Fruit fly (Drosophila melanogaster): ENCODE results near the gene ninaA.

Gene ninaA

DNA sequence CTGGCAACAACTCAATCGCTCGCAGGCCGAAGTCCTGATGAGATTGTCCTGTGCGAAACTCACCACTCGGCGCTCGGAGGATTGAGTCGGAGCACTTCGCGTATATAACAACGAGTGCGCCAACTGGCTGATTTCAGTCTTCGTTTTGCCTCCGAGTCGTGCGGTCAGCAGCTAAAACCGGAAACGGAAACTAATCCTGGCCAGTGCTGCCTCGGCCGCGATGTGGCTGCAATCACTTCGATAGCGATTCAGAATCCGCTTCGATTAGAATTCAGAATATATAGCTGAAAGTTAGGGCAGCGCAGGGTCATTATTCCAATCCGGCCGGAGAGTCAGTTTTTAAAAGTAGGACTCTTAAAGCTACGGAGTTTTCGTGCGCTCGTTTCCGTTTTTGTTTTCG lies 45.6 kb downstream of the ninaA start, which contains the start of gene Tmtc2 (continued):
- TF ChIP-seq Camta (GFP tag; optimal IDR thresholded peaks at IDR 0.05): no peak
- peak; percentile 6 for TF ChIP-seq cg (GFP tag; optimal IDR thresholded peaks at IDR 0.05)
- TF ChIP-seq Med (GFP tag): peak; percentile 61
- TF ChIP-seq Spps (tag; optimal IDR thresholded peaks at IDR 0.05): no peak
- peak; percentile 67 for TF ChIP-seq CG12155 (GFP tag; optimal IDR thresholded peaks at IDR 0.05)
- no peak for TF ChIP-seq chn (GFP tag; optimal IDR thresholded peaks at IDR 0.05)
- TF ChIP-seq ewg (GFP tag; optimal IDR thresholded peaks at IDR 0.05): peak; percentile 75
- no peak for TF ChIP-seq CHES-1-like (GFP tag; optimal IDR thresholded peaks at IDR 0.05)
- TF ChIP-seq nerfin-2 (GFP tag; IDR thresholded peaks at IDR 0.05; ENCODE audit: partially characterized antibody): no peak
- TF ChIP-seq CG12659 (GFP tag; optimal IDR thresholded peaks at IDR 0.05): no peak
- TF ChIP-seq ERR (GFP tag; optimal IDR thresholded peaks at IDR 0.05): no peak
- TF ChIP-seq cwo (GFP tag; optimal IDR thresholded peaks at IDR 0.05): no peak
- TF ChIP-seq pb (GFP tag; optimal IDR thresholded peaks at IDR 0.05): no peak
- TF ChIP-seq B-H2 (GFP tag; optimal IDR thresholded peaks at IDR 0.05): no peak
- no peak for TF ChIP-seq kay (GFP tag; optimal IDR thresholded peaks at IDR 0.05)
- no peak for TF ChIP-seq gce (GFP tag; IDR thresholded peaks at IDR 0.05)
- TF ChIP-seq lov (optimal IDR thresholded peaks at IDR 0.05): no peak
- TF ChIP-seq lov (GFP tag; IDR thresholded peaks at IDR 0.05): no peak
- TF ChIP-seq CG18619 (GFP tag; optimal IDR thresholded peaks at IDR 0.05): no peak
- no peak for TF ChIP-seq CG7556 (GFP tag; optimal IDR thresholded peaks at IDR 0.05)
- no peak for TF ChIP-seq GATAe (GFP tag; conservative IDR thresholded peaks at IDR 0.05)
- TF ChIP-seq CG17612 (GFP tag; IDR thresholded peaks at IDR 0.05): no peak
- TF ChIP-seq ttk (GFP tag; IDR thresholded peaks at IDR 0.05): no peak
- no peak for TF ChIP-seq Awh (GFP tag; IDR thresholded peaks at IDR 0.05)
- peak; percentile 95 for TF ChIP-seq Deaf1 (tag; optimal IDR thresholded peaks at IDR 0.05)
- TF ChIP-seq CG15011 (GFP tag; optimal IDR thresholded peaks at IDR 0.05): no peak
- TF ChIP-seq Eip74EF (GFP tag; optimal IDR thresholded peaks at IDR 0.05): no peak
- TF ChIP-seq CG17912 (GFP tag; optimal IDR thresholded peaks at IDR 0.05): no peak
- TF ChIP-seq chm (GFP tag; IDR thresholded peaks at IDR 0.05): peak; percentile 67; the same call in 1 of the 2 replicates
- no peak for TF ChIP-seq psq (GFP tag; optimal IDR thresholded peaks at IDR 0.05)
- no peak for TF ChIP-seq CG9932 (GFP tag; IDR thresholded peaks at IDR 0.05)
- TF ChIP-seq CG30403 (GFP tag; optimal IDR thresholded peaks at IDR 0.05): no peak
- no peak for TF ChIP-seq mirr (GFP tag; optimal IDR thresholded peaks at IDR 0.05)
- no peak for TF ChIP-seq hth (optimal IDR thresholded peaks at IDR 0.05)
- peak; percentile 33 for TF ChIP-seq abd-A (tag; optimal IDR thresholded peaks at IDR 0.05)
- no peak for TF ChIP-seq tup (GFP tag; optimal IDR thresholded peaks at IDR 0.05)
- TF ChIP-seq Sin3A (optimal IDR thresholded peaks at IDR 0.05): no peak
- TF ChIP-seq CG2678 (tag; optimal IDR thresholded peaks at IDR 0.05): no peak
- TF ChIP-seq crc (GFP tag; optimal IDR thresholded peaks at IDR 0.05): no peak
- TF ChIP-seq Ptx1 (GFP tag; IDR thresholded peaks at IDR 0.05): no peak
- no peak for TF ChIP-seq CG17802 (tag; optimal IDR thresholded peaks at IDR 0.05)
- no peak for TF ChIP-seq CG8388 (GFP tag; optimal IDR thresholded peaks at IDR 0.05)
- no peak for TF ChIP-seq nerfin-1 (tag; optimal IDR thresholded peaks at IDR 0.05)
- TF ChIP-seq Jarid2 (GFP tag; optimal IDR thresholded peaks at IDR 0.05): peak; percentile 50
- TF ChIP-seq wdn (GFP tag; IDR thresholded peaks at IDR 0.05): no peak
- TF ChIP-seq vvl (GFP tag; IDR thresholded peaks at IDR 0.05): no peak
- TF ChIP-seq ato (GFP tag; IDR thresholded peaks at IDR 0.05; ENCODE audit: partially characterized antibody): no peak
- no peak for TF ChIP-seq wek (GFP tag; optimal IDR thresholded peaks at IDR 0.05)
- TF ChIP-seq CG31224 (GFP tag; IDR thresholded peaks at IDR 0.05): no peak
- TF ChIP-seq CG18011 (GFP tag; optimal IDR thresholded peaks at IDR 0.05): no peak
- no peak for TF ChIP-seq wor (GFP tag; IDR thresholded peaks at IDR 0.05)
- TF ChIP-seq gcm (GFP tag; optimal IDR thresholded peaks at IDR 0.05): no peak
- no peak for TF ChIP-seq H2.0 (GFP tag; IDR thresholded peaks at IDR 0.05)

All from whole organism, embryonic.